Fruit fly (Drosophila melanogaster) whole organism, embryonic: ENCODE measurements around the gene Lsd-1.

Experiments used
- CG10147 ChIP-seq: fragments of 200-800 bp; sonication (Bioruptor generic); optimal IDR thresholded peaks from 2 replicates; lab custom pipeline; 2019; ENCODE audit warnings: missing biosample characterization, mild to moderate bottlenecking, missing genetic modification characterization, moderate library complexity
- CG10565 ChIP-seq: fragments of 200-800 bp; sonication (Bioruptor generic); optimal IDR thresholded peaks from 3 replicates; lab custom pipeline; 2016; ENCODE audit warnings: missing biosample characterization, mild to moderate bottlenecking, missing genetic modification characterization
- CG11093 ChIP-seq: fragments of 200-800 bp; sonication (Bioruptor generic); IDR thresholded peaks from 3 replicates; pipeline ENCODE4 v1.3.6; 2022; ENCODE audit warnings: missing biosample characterization, missing genetic modification characterization
- CG11456 ChIP-seq: fragments of 200-800 bp; sonication (Bioruptor generic); IDR thresholded peaks from 3 replicates; pipeline ENCODE4 v1.3.6; 2022; ENCODE audit warnings: missing biosample characterization, missing genetic modification characterization
- CG12299 ChIP-seq: fragments of 200-800 bp; sonication (Bioruptor generic); optimal IDR thresholded peaks from 2 replicates; lab custom pipeline; 2018; ENCODE audit warnings: missing biosample characterization, mild to moderate bottlenecking, missing genetic modification characterization
- CG1233 ChIP-seq: fragments of 200-800 bp; sonication (Bioruptor generic); optimal IDR thresholded peaks from 4 replicates; lab custom pipeline; 2018; ENCODE audit warnings: missing biosample characterization, mild to moderate bottlenecking, missing genetic modification characterization
- CG12769 ChIP-seq: fragments of 200-800 bp; sonication (Bioruptor generic); optimal IDR thresholded peaks from 2 replicates; lab custom pipeline; 2019; ENCODE audit warnings: missing biosample characterization, mild to moderate bottlenecking, missing genetic modification characterization, moderate library complexity
- CG17359 ChIP-seq: fragments of 200-800 bp; sonication (Bioruptor generic); optimal IDR thresholded peaks from 3 replicates; lab custom pipeline; 2018; ENCODE audit warnings: missing biosample characterization, mild to moderate bottlenecking, missing genetic modification characterization, moderate library complexity
- CG17568 ChIP-seq: fragments of 200-800 bp; sonication (Bioruptor generic); optimal IDR thresholded peaks from 2 replicates; lab custom pipeline; 2018; ENCODE audit warnings: missing biosample characterization, mild to moderate bottlenecking, missing genetic modification characterization, moderate library complexity
- CG17612 ChIP-seq: fragments of 200-800 bp; sonication (Bioruptor generic); IDR thresholded peaks from 2 replicates; pipeline ENCODE4 v1.3.6; 2022; ENCODE audit warnings: missing biosample characterization, missing genetic modification characterization
- CG18599 ChIP-seq: fragments of 200-800 bp; sonication (Bioruptor generic); optimal IDR thresholded peaks from 3 replicates; lab custom pipeline; 2017; ENCODE audit warnings: missing biosample characterization, missing genetic modification characterization, mild to moderate bottlenecking, moderate library complexity, missing genetic modification reagents
- CG2678 ChIP-seq: fragments of 200-800 bp; sonication (Bioruptor generic); optimal IDR thresholded peaks from 3 replicates; lab custom pipeline; 2019; ENCODE audit warnings: missing biosample characterization, mild to moderate bottlenecking, missing genetic modification characterization, moderate library complexity
- CG2889 ChIP-seq: fragments of 200-800 bp; sonication (Bioruptor generic); IDR thresholded peaks from 3 replicates; pipeline ENCODE4 v1.3.6; 2022; ENCODE audit warnings: missing biosample characterization, missing genetic modification characterization
- CG30020 ChIP-seq: fragments of 200-800 bp; optimal IDR thresholded peaks from 2 replicates; lab custom pipeline; 2019; ENCODE audit warnings: missing biosample characterization, mild to moderate bottlenecking, missing genetic modification characterization, moderate library complexity
- CG30403 ChIP-seq: fragments of 200-800 bp; sonication (Bioruptor generic); optimal IDR thresholded peaks from 3 replicates; lab custom pipeline; 2016; ENCODE audit warnings: missing biosample characterization, missing genetic modification characterization
- CG3726 ChIP-seq: fragments of 200-800 bp; sonication (Bioruptor generic); IDR thresholded peaks from 3 replicates; pipeline ENCODE4, ENCODE4 v1.3.6; 2022; ENCODE audit warnings: missing biosample characterization, missing genetic modification characterization
- CG4404 ChIP-seq: fragments of 200-800 bp; sonication (Bioruptor generic); IDR thresholded peaks from 2 replicates; pipeline ENCODE4 v1.3.6; 2022; ENCODE audit warnings: missing biosample characterization, missing genetic modification characterization
- CG5953 ChIP-seq: fragments of 200-800 bp; sonication (Bioruptor generic); IDR thresholded peaks from 2 replicates; pipeline ENCODE4 v1.3.6; 2022; ENCODE audit warnings: missing biosample characterization, missing genetic modification characterization
- CG6813 ChIP-seq: fragments of 200-800 bp; sonication (Bioruptor generic); optimal IDR thresholded peaks from 2 replicates; lab custom pipeline; 2017; ENCODE audit warnings: missing biosample characterization, missing genetic modification characterization, mild to moderate bottlenecking, moderate library complexity, missing genetic modification reagents
- D19B ChIP-seq: fragments of 200-800 bp; sonication (Bioruptor generic); optimal IDR thresholded peaks from 2 replicates; lab custom pipeline; 2017; ENCODE audit warnings: missing biosample characterization, mild to moderate bottlenecking, missing genetic modification characterization
- Ets65A ChIP-seq: fragments of 200-800 bp; sonication (Bioruptor generic); peaks from one replicate; lab custom pipeline; 2016; ENCODE audit warnings: missing biosample characterization, missing genetic modification characterization
- Gug ChIP-seq: fragments of 200-800 bp; sonication (Bioruptor generic); IDR thresholded peaks from 4 replicates; pipeline ENCODE4 v1.3.6; 2022; ENCODE audit warnings: missing biosample characterization, missing genetic modification characterization
- MESR4 ChIP-seq: fragments of 200-800 bp; sonication (Bioruptor generic); optimal IDR thresholded peaks from 2 replicates; lab custom pipeline; 2018; ENCODE audit warnings: missing biosample characterization, mild to moderate bottlenecking, missing genetic modification characterization, moderate library complexity
- Oli ChIP-seq: fragments of 200-800 bp; sonication (Bioruptor generic); optimal IDR thresholded peaks from 2 replicates; lab custom pipeline; 2018; ENCODE audit warnings: missing biosample characterization, mild to moderate bottlenecking, missing genetic modification characterization, moderate library complexity
- Pdp1 ChIP-seq, 2 experiments: fragments of 200-800 bp; sonication (Bioruptor generic); optimal IDR thresholded peaks; 3 replicates each; lab custom pipeline; 2016; ENCODE audit warnings: missing biosample characterization in 2 of 2, missing genetic modification characterization in 2 of 2, mild to moderate bottlenecking in 1 of 2, moderate library complexity in 1 of 2
- Sox102F ChIP-seq: fragments of 200-800 bp; sonication (Bioruptor generic); optimal IDR thresholded peaks from 2 replicates; lab custom pipeline; 2018; ENCODE audit warnings: missing biosample characterization, mild to moderate bottlenecking, missing genetic modification characterization, moderate library complexity
- Xbp1 ChIP-seq: fragments of 200-800 bp; sonication (Bioruptor generic); optimal IDR thresholded peaks from 3 replicates; lab custom pipeline; 2016; ENCODE audit warnings: missing biosample characterization, mild to moderate bottlenecking, missing genetic modification characterization
- Xrp1 ChIP-seq: fragments of 200-800 bp; sonication (Bioruptor generic); IDR thresholded peaks from 2 replicates; pipeline ENCODE4 v1.3.6; 2022; ENCODE audit warnings: missing biosample characterization, missing genetic modification characterization
- ara ChIP-seq: fragments of 200-800 bp; sonication (Bioruptor generic); IDR thresholded peaks from 2 replicates; pipeline ENCODE4 v1.3.6; 2022; ENCODE audit warnings: missing biosample characterization, missing genetic modification characterization
- ash1 ChIP-seq: fragments of 200-800 bp; sonication (Bioruptor generic); optimal IDR thresholded peaks from 2 replicates; lab custom pipeline; 2018; ENCODE audit warnings: missing biosample characterization, mild to moderate bottlenecking, missing genetic modification characterization
- btn ChIP-seq: fragments of 200-800 bp; sonication (Bioruptor generic); optimal IDR thresholded peaks from 2 replicates; lab custom pipeline; 2016; ENCODE audit warnings: missing biosample characterization, missing genetic modification characterization
- cato ChIP-seq: fragments of 200-800 bp; sonication (Bioruptor generic); optimal IDR thresholded peaks from 2 replicates; lab custom pipeline; 2016; ENCODE audit warnings: missing biosample characterization, missing genetic modification characterization, borderline replicate concordance
- cg ChIP-seq: fragments of 200-800 bp; sonication (Bioruptor generic); optimal IDR thresholded peaks from 3 replicates; lab custom pipeline; 2019; ENCODE audit warnings: missing biosample characterization, mild to moderate bottlenecking, missing genetic modification characterization, moderate library complexity
- crc ChIP-seq: fragments of 200-800 bp; sonication (Bioruptor generic); optimal IDR thresholded peaks from 2 replicates; lab custom pipeline; 2016; ENCODE audit warnings: missing biosample characterization, missing genetic modification characterization
- dimm ChIP-seq: fragments of 200-800 bp; sonication (Bioruptor generic); IDR thresholded peaks from 2 replicates; pipeline ENCODE4 v1.3.6; 2022; ENCODE audit warnings: missing biosample characterization, missing genetic modification characterization
- dm ChIP-seq: fragments of 200-800 bp; sonication (Bioruptor generic); optimal IDR thresholded peaks from 3 replicates; lab custom pipeline; 2016; ENCODE audit warnings: missing biosample characterization, missing genetic modification characterization
- exex ChIP-seq: fragments of 200-800 bp; sonication (Bioruptor generic); optimal IDR thresholded peaks from 4 replicates; lab custom pipeline; 2018; ENCODE audit warnings: missing biosample characterization, mild to moderate bottlenecking, missing genetic modification characterization, moderate library complexity
- fu2 ChIP-seq: fragments of 200-800 bp; sonication (Bioruptor generic); optimal IDR thresholded peaks from 2 replicates; lab custom pipeline; 2016; ENCODE audit warnings: missing biosample characterization, missing genetic modification characterization
- gsb-n ChIP-seq: fragments of 200-800 bp; sonication (Bioruptor generic); optimal IDR thresholded peaks from 3 replicates; lab custom pipeline; 2018; ENCODE audit warnings: missing biosample characterization, mild to moderate bottlenecking, missing genetic modification characterization
- gt ChIP-seq: fragments of 200-800 bp; sonication (Bioruptor generic); IDR thresholded peaks from 2 replicates; pipeline ENCODE4 v1.3.6; 2022; ENCODE audit warnings: missing biosample characterization, missing genetic modification characterization
- kay ChIP-seq: fragments of 200-800 bp; sonication (Bioruptor generic); optimal IDR thresholded peaks from 2 replicates; lab custom pipeline; 2016; ENCODE audit warnings: missing biosample characterization, missing genetic modification characterization
- lab ChIP-seq: fragments of 200-800 bp; sonication (Bioruptor generic); optimal IDR thresholded peaks from 3 replicates; lab custom pipeline; 2017; ENCODE audit warnings: missing biosample characterization, missing genetic modification characterization, mild to moderate bottlenecking, moderate library complexity, missing genetic modification reagents
- otp ChIP-seq: fragments of 200-800 bp; sonication (Bioruptor generic); IDR thresholded peaks from 3 replicates; pipeline ENCODE4, ENCODE4 v1.3.6; 2022; ENCODE audit warnings: missing biosample characterization, missing genetic modification characterization
- repo ChIP-seq: fragments of 200-800 bp; sonication (Bioruptor generic); optimal IDR thresholded peaks from 2 replicates; lab custom pipeline; 2016; ENCODE audit warnings: missing biosample characterization, missing genetic modification characterization
- slp2 ChIP-seq: fragments of 200-800 bp; sonication (Bioruptor generic); optimal IDR thresholded peaks from 2 replicates; lab custom pipeline; 2016; ENCODE audit warnings: missing biosample characterization, missing genetic modification characterization
- stc ChIP-seq: fragments of 200-800 bp; sonication (Bioruptor generic); IDR thresholded peaks from 2 replicates; pipeline ENCODE4 v1.3.6; 2022; ENCODE audit warnings: missing biosample characterization, missing genetic modification characterization
- twi ChIP-seq: fragments of 200-800 bp; optimal IDR thresholded peaks from 2 replicates; lab custom pipeline; 2019; ENCODE audit warnings: missing biosample characterization, mild to moderate bottlenecking, missing genetic modification characterization, moderate library complexity
- usp ChIP-seq: fragments of >200 bp; optimal IDR thresholded peaks from 2 replicates; lab custom pipeline; 2017; ENCODE audit warnings: missing biosample characterization, missing genetic modification characterization
- wor ChIP-seq: fragments of 200-800 bp; sonication (Bioruptor generic); IDR thresholded peaks from 2 replicates; pipeline ENCODE4 v1.3.6; 2022; ENCODE audit warnings: missing biosample characterization, missing genetic modification characterization

The Lsd-1 gene

dm6 chr3R:23722680-23723372, 40.8 kb upstream of the Lsd-1 start, which contains the start of gene CG10365 (continued):
- TF ChIP-seq ash1 (GFP tag; lab: Kevin White, UChicago) (no peak), exex (tag; lab: Kevin White, UChicago) (peak; percentile 66), CG18599 (GFP tag; lab: Kevin White, UChicago) (peak; percentile 95), gsb-n (tag; lab: Kevin White, UChicago) (peak; percentile 79), cato (GFP tag; lab: Kevin White, UChicago) (peak; percentile 23), CG17568 (GFP tag; lab: Kevin White, UChicago) (peak; percentile 55), Sox102F (GFP tag; lab: Kevin White, UChicago) (peak; percentile 93), CG2889 (GFP tag; lab: Robert Waterston, UW) (0 out of 3 replicates have a peak, but pooled peaks have one; percentile 28), CG12299 (tag; lab: Kevin White, UChicago) (peak; percentile 77), twi (tag; lab: Kevin White, UChicago) (no peak), kay (GFP tag; lab: Kevin White, UChicago) (peak; percentile 40), Pdp1 (GFP tag; optimal IDR thresholded peaks at IDR 0.05; lab: Kevin White, UChicago) (peak in 1 of 2 experiments; percentile 96), ara (GFP tag; lab: Robert Waterston, UW) (no peak), CG17612 (GFP tag; lab: Robert Waterston, UW) (peak; percentile 72), CG30020 (no peak), Oli (peak; percentile 85), CG5953 (GFP tag; lab: Robert Waterston, UW) (peak; percentile 63; the same call in 1 of the 2 replicates), usp (no peak), CG30403 (GFP tag; lab: Kevin White, UChicago) (peak; percentile 90), slp2 (no peak), CG17359 (tag; lab: Kevin White, UChicago) (peak; percentile 93), dimm (GFP tag; lab: Robert Waterston, UW) (peak; percentile 59), D19B (peak; percentile 61), otp (GFP tag; lab: Robert Waterston, UW) (0 out of 3 replicates have a peak, but pooled peaks have one; percentile 19), CG3726 (GFP tag; lab: Robert Waterston, UW) (peak; percentile 66; the same call in 1 of the 3 replicates), cg (GFP tag; lab: Kevin White, UChicago) (no peak), CG1233 (GFP tag; lab: Kevin White, UChicago) (peak; percentile 75), CG10565 (GFP tag; lab: Kevin White, UChicago) (no peak), crc (no peak), Xrp1 (GFP tag; lab: Robert Waterston, UW) (peak; percentile 86), btn (GFP tag; lab: Kevin White, UChicago) (no peak), fu2 (no peak), Ets65A (GFP tag; lab: Kevin White, UChicago) (no peak), CG2678 (tag; lab: Kevin White, UChicago) (peak; percentile 96), CG11093 (GFP tag; lab: Robert Waterston, UW) (peak; percentile 69; the same call in 2 of the 3 replicates), CG6813 (peak; percentile 82), Gug (no peak), CG12769 (tag; lab: Kevin White, UChicago) (peak; percentile 70), stc (peak; percentile 90), CG10147 (GFP tag; lab: Kevin White, UChicago) (peak; percentile 94), wor (GFP tag; lab: Robert Waterston, UW) (peak; percentile 57), gt (GFP tag; lab: Robert Waterston, UW) (no peak), CG11456 (GFP tag; lab: Robert Waterston, UW) (peak; percentile 72), dm (no peak), Xbp1 (GFP tag; lab: Kevin White, UChicago) (peak; percentile 77), MESR4 (no peak), repo (GFP tag; lab: Kevin White, UChicago) (no peak), CG4404 (GFP tag; lab: Robert Waterston, UW) (0 out of 2 replicates have a peak, but pooled peaks have one; percentile 34), lab (GFP tag; lab: Kevin White, UChicago) (peak; percentile 92)
